Worm (Caenorhabditis elegans) whole organism, young adult: Measurements from ENCODE around the gene srlf-11.

ENCODE experiments used
- B0019.2 ChIP-seq: fragments of 200-800 bp; sonication (Bioruptor generic); conservative IDR thresholded peaks from 2 replicates; pipeline ENCODE4 v1.3.6; 2022; ENCODE audit warnings: missing genetic modification reagents, missing genetic modification characterization, missing compliant biosample characterization
- B0035.1 ChIP-seq: sonication (generic microtip); optimal IDR thresholded peaks from 2 replicates; lab custom pipeline; 2016; ENCODE audit warnings: missing genetic modification characterization, mild to moderate bottlenecking, missing compliant biosample characterization, missing genotype, missing genetic modification reagents
- F22D6.2 ChIP-seq: sonication (generic microtip); optimal IDR thresholded peaks from 2 replicates; lab custom pipeline; 2016; ENCODE audit warnings: mild to moderate bottlenecking, missing genetic modification characterization, missing compliant biosample characterization
- F23B12.7 ChIP-seq: sonication (generic microtip); optimal IDR thresholded peaks from 2 replicates; lab custom pipeline; 2017; ENCODE audit warnings: missing genetic modification characterization, mild to moderate bottlenecking, missing compliant biosample characterization, antibody characterized with exemption, moderate library complexity; ENCODE audit not compliant: insufficient read depth
- F37B4.10 ChIP-seq: fragments of 200-800 bp; sonication (Bioruptor generic); IDR thresholded peaks from 2 replicates; pipeline ENCODE4 v1.3.6; 2022; ENCODE audit warnings: missing genetic modification characterization, missing compliant biosample characterization
- K12H6.12 ChIP-seq: fragments of 200-800 bp; sonication (Bioruptor generic); optimal IDR thresholded peaks from 2 replicates; lab custom pipeline; 2018; ENCODE audit warnings: mild to moderate bottlenecking, missing genetic modification characterization, missing compliant biosample characterization
- T26A5.8 ChIP-seq: sonication (generic microtip); optimal IDR thresholded peaks from 2 replicates; lab custom pipeline; 2016; ENCODE audit warnings: missing genetic modification characterization, missing compliant biosample characterization
- Y67H2A.10 ChIP-seq: fragments of 200-800 bp; sonication (Bioruptor generic); conservative IDR thresholded peaks from 2 replicates; pipeline ENCODE4 v1.3.6; 2022; ENCODE audit warnings: missing genetic modification reagents, missing genetic modification characterization, missing compliant biosample characterization
- ZK185.1 ChIP-seq: sonication (generic microtip); optimal IDR thresholded peaks from 2 replicates; lab custom pipeline; 2016; ENCODE audit warnings: mild to moderate bottlenecking, missing genetic modification characterization, missing compliant biosample characterization; ENCODE audit not compliant: poor library complexity, severe bottlenecking
- aptf-2 ChIP-seq: fragments of 200-800 bp; sonication (Bioruptor generic); conservative IDR thresholded peaks from 2 replicates; pipeline ENCODE4 v1.3.6; 2022; ENCODE audit warnings: missing genetic modification reagents, missing genetic modification characterization, missing compliant biosample characterization
- aptf-3 ChIP-seq: fragments of 200-800 bp; sonication (Bioruptor generic); IDR thresholded peaks from 2 replicates; pipeline ENCODE4 v1.3.6; 2022; ENCODE audit warnings: missing genetic modification characterization, missing compliant biosample characterization
- attf-5 ChIP-seq: fragments of 200-800 bp; sonication (Bioruptor generic); optimal IDR thresholded peaks from 2 replicates; lab custom pipeline; 2018; ENCODE audit warnings: mild to moderate bottlenecking, missing genetic modification characterization, missing compliant biosample characterization
- bed-1 ChIP-seq: fragments of 200-800 bp; sonication (Bioruptor generic); IDR thresholded peaks from 2 replicates; pipeline ENCODE4 v1.3.6; 2022; ENCODE audit warnings: missing genetic modification reagents, missing genetic modification characterization, missing compliant biosample characterization
- ccch-3 ChIP-seq: fragments of 200-800 bp; sonication (Bioruptor generic); optimal IDR thresholded peaks from 2 replicates; lab custom pipeline; 2018; ENCODE audit warnings: mild to moderate bottlenecking, missing genetic modification characterization, missing compliant biosample characterization
- ceh-58 ChIP-seq: fragments of 200-800 bp; sonication (Bioruptor generic); IDR thresholded peaks from 2 replicates; pipeline ENCODE4 v1.3.6; 2022; ENCODE audit warnings: missing genetic modification characterization, missing compliant biosample characterization
- ceh-91 ChIP-seq: fragments of 200-800 bp; sonication (Bioruptor generic); IDR thresholded peaks from 2 replicates; pipeline ENCODE4 v1.3.6; 2022; ENCODE audit warnings: missing genetic modification reagents, missing genetic modification characterization, missing compliant biosample characterization
- dox-1 ChIP-seq: fragments of 200-800 bp; sonication (Bioruptor generic); IDR thresholded peaks from 2 replicates; pipeline ENCODE4 v1.3.6; 2022; ENCODE audit warnings: missing genetic modification reagents, missing genetic modification characterization, missing compliant biosample characterization
- dpff-1 ChIP-seq: sonication (generic microtip); optimal IDR thresholded peaks from 2 replicates; lab custom pipeline; 2017; ENCODE audit warnings: mild to moderate bottlenecking, missing genetic modification characterization, missing compliant biosample characterization
- efl-1 ChIP-seq: fragments of 150-350 bp; optimal IDR thresholded peaks from 2 replicates; lab custom pipeline; 2014; ENCODE audit warnings: missing biosample characterization, missing genetic modification reagents, missing genetic modification characterization
- egl-18 ChIP-seq: fragments of 200-800 bp; sonication (Bioruptor generic); IDR thresholded peaks from 2 replicates; pipeline ENCODE4 v1.3.6; 2022; ENCODE audit warnings: missing genetic modification reagents, missing genetic modification characterization, missing compliant biosample characterization
- ekl-4 ChIP-seq: fragments of 200-800 bp; sonication (Bioruptor generic); IDR thresholded peaks from 2 replicates; pipeline ENCODE4 v1.3.6; 2022; ENCODE audit warnings: missing genetic modification reagents, missing genetic modification characterization, missing compliant biosample characterization
- gei-17 ChIP-seq: fragments of 200-800 bp; sonication (Bioruptor generic); optimal IDR thresholded peaks from 2 replicates; lab custom pipeline; 2018; ENCODE audit warnings: mild to moderate bottlenecking, missing genetic modification characterization, missing compliant biosample characterization
- hlh-26 ChIP-seq: fragments of 200-800 bp; sonication (Bioruptor generic); conservative IDR thresholded peaks from 2 replicates; pipeline ENCODE4 v1.3.6; 2022; ENCODE audit warnings: missing genetic modification reagents, missing genetic modification characterization, missing compliant biosample characterization
- hmg-1.2 ChIP-seq: fragments of 200-800 bp; sonication (Bioruptor generic); IDR thresholded peaks from 2 replicates; pipeline ENCODE4 v1.3.6; 2022; ENCODE audit warnings: missing genetic modification reagents, missing genetic modification characterization, missing compliant biosample characterization
- hmg-20 ChIP-seq: fragments of 200-800 bp; sonication (Bioruptor generic); IDR thresholded peaks from 2 replicates; pipeline ENCODE4 v1.3.6; 2022; ENCODE audit warnings: missing genetic modification reagents, missing genetic modification characterization, missing compliant biosample characterization
- lin-26 ChIP-seq: fragments of 200-800 bp; sonication (Bioruptor generic); IDR thresholded peaks from 2 replicates; pipeline ENCODE4 v1.3.6; 2022; ENCODE audit warnings: missing genetic modification reagents, missing genetic modification characterization, missing compliant biosample characterization
- lin-35 ChIP-seq, 3 experiments: fragments of 150-350 bp in 2 of 3; sonication (generic microtip) in 1 of 3; optimal IDR thresholded peaks; 2 replicates each; lab custom pipeline; 2014 to 2018; ENCODE audit warnings: missing biosample characterization in 3 of 3, missing genetic modification characterization in 3 of 3, missing genetic modification reagents in 3 of 3
- lin-40 ChIP-seq: sonication (generic microtip); optimal IDR thresholded peaks from 2 replicates; lab custom pipeline; 2016; ENCODE audit warnings: missing genetic modification characterization, mild to moderate bottlenecking, missing compliant biosample characterization, missing genotype, missing genetic modification reagents
- lin-54 ChIP-seq: fragments of 200-800 bp; sonication (Bioruptor generic); optimal IDR thresholded peaks from 2 replicates; lab custom pipeline; 2018; ENCODE audit warnings: mild to moderate bottlenecking, missing genetic modification characterization, missing compliant biosample characterization
- lsl-1 ChIP-seq: fragments of 200-800 bp; sonication (Bioruptor generic); optimal IDR thresholded peaks from 2 replicates; lab custom pipeline; 2018; ENCODE audit warnings: mild to moderate bottlenecking, missing genetic modification characterization, moderate library complexity, missing compliant biosample characterization
- madf-10 ChIP-seq: sonication (generic microtip); optimal IDR thresholded peaks from 2 replicates; lab custom pipeline; 2016; ENCODE audit warnings: mild to moderate bottlenecking, missing genetic modification characterization, missing compliant biosample characterization
- madf-6 ChIP-seq: fragments of 200-800 bp; sonication (Bioruptor generic); IDR thresholded peaks from 2 replicates; pipeline ENCODE4 v1.3.6; 2022; ENCODE audit warnings: missing genetic modification reagents, missing genetic modification characterization, missing compliant biosample characterization
- madf-8 ChIP-seq: fragments of 200-800 bp; sonication (Bioruptor generic); conservative IDR thresholded peaks from 2 replicates; pipeline ENCODE4 v1.3.6; 2022; ENCODE audit warnings: missing genetic modification reagents, missing genetic modification characterization, missing compliant biosample characterization
- mcd-1 ChIP-seq: fragments of 200-800 bp; sonication (Bioruptor generic); IDR thresholded peaks from 2 replicates; pipeline ENCODE4 v1.3.6; 2022; ENCODE audit warnings: missing genetic modification reagents, missing genetic modification characterization, missing compliant biosample characterization
- mel-28 ChIP-seq: sonication (generic microtip); optimal IDR thresholded peaks from 2 replicates; lab custom pipeline; 2016; ENCODE audit warnings: borderline replicate concordance, mild to moderate bottlenecking, missing genetic modification characterization, missing compliant biosample characterization
- mxl-1 ChIP-seq: sonication (generic microtip); optimal IDR thresholded peaks from 2 replicates; lab custom pipeline; 2016; ENCODE audit warnings: missing genetic modification characterization, missing compliant biosample characterization
- nfyb-1 ChIP-seq: fragments of 200-800 bp; sonication (Bioruptor generic); IDR thresholded peaks from 2 replicates; pipeline ENCODE4 v1.3.6; 2022; ENCODE audit warnings: missing genetic modification reagents, missing genetic modification characterization, missing compliant biosample characterization
- nhr-80 ChIP-seq: sonication (generic microtip); optimal IDR thresholded peaks from 2 replicates; lab custom pipeline; 2016; ENCODE audit warnings: missing genetic modification characterization, missing compliant biosample characterization
- pha-4 ChIP-seq: fragments of 150-350 bp; sonication (generic microtip); optimal IDR thresholded peaks from 2 replicates; lab custom pipeline; 2014; ENCODE audit warnings: missing biosample characterization, missing genetic modification reagents, missing genetic modification characterization
- sdz-38 ChIP-seq: sonication (generic microtip); optimal IDR thresholded peaks from 2 replicates; lab custom pipeline; 2016; ENCODE audit warnings: missing genotype, missing genetic modification characterization, missing compliant biosample characterization
- snpc-3.4 ChIP-seq: sonication (generic microtip); optimal IDR thresholded peaks from 2 replicates; lab custom pipeline; 2017; ENCODE audit warnings: missing genetic modification characterization, mild to moderate bottlenecking, missing compliant biosample characterization, antibody characterized with exemption, moderate library complexity, missing genotype, missing genetic modification reagents
- snpc-4 ChIP-seq, 5 experiments: fragments of 150-350 bp in 1 of 5; sonication (generic microtip) in 4 of 5; optimal IDR thresholded peaks; 2 replicates each; lab custom pipeline; 2014 to 2018; ENCODE audit warnings: missing genetic modification characterization in 5 of 5, missing biosample characterization in 3 of 5, antibody characterized with exemption in 2 of 5, mild to moderate bottlenecking in 2 of 5, missing compliant biosample characterization in 2 of 5, missing genotype in 2 of 5, moderate library complexity in 2 of 5, missing genetic modification reagents in 1 of 5
- tbp1 ChIP-seq: fragments of 200-800 bp; sonication (Bioruptor generic); optimal IDR thresholded peaks from 2 replicates; lab custom pipeline; 2018; ENCODE audit warnings: mild to moderate bottlenecking, missing genetic modification characterization, missing compliant biosample characterization
- unc-130 ChIP-seq: sonication (generic microtip); optimal IDR thresholded peaks from 2 replicates; lab custom pipeline; 2016; ENCODE audit warnings: missing genetic modification reagents, missing genetic modification characterization, missing compliant biosample characterization
- zim-3 ChIP-seq: sonication (generic microtip); optimal IDR thresholded peaks from 2 replicates; lab custom pipeline; 2017; ENCODE audit warnings: mild to moderate bottlenecking, missing genetic modification characterization, moderate library complexity, missing compliant biosample characterization
- ztf-6 ChIP-seq: fragments of 200-800 bp; sonication (Bioruptor generic); IDR thresholded peaks from 2 replicates; pipeline ENCODE4 v1.3.6; 2022; ENCODE audit warnings: missing genetic modification reagents, missing genetic modification characterization, missing compliant biosample characterization

Gene srlf-11

DNA sequence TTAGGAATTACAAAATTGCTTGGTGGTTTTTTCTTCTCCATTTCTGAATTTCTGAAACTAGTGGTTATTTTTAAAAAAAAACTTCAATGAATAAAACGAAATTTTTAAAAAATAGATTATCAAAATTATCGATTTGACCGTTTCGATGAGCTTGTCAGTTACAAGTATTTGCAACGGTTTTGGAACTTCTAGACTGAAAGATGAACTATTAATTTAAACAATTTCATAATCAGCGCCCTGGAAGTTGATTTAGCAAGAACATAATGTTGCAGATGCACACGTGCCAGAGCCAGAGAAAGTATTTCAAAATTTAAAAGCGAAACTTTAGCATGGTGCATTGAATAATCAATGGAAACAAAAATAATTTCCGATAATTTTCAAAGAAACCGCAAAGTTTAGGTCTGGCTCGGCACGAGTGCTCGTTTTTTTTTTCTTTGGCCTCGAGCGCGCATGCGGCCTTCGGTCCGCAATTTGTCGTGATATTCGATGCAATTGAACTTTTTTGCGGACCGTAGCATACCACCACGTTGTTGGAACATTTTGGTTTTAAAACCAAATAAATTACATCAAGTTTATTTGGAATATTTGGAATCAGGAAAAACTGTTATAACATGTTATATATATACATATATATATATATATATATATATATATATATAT, 43.0 kb downstream of the srlf-11 start, which contains the start of gene T11G6.5:
Gene T11G6.5, minus strand, starts transcription at position 51 of the 660 bp plus-strand sequence.
- TF ChIP-seq B0019.2 (no peak), mcd-1 (GFP tag; lab: Robert Waterston, UW) (peak; percentile 24; the same call in 1 of the 2 replicates), aptf-3 (no peak), madf-10 (tag; lab: Kevin White, UChicago) (no peak), snpc-4 (GFP tag; optimal IDR thresholded peaks at IDR 0.05; lab: Kevin White, UChicago) (no peak), snpc-4 (tag; optimal IDR thresholded peaks at IDR 0.05; lab: Kevin White, UChicago) (peak in 1 of 4 experiments; percentile 13), ceh-91 (GFP tag; lab: Robert Waterston, UW) (no peak), lin-35 (GFP tag; optimal IDR thresholded peaks at IDR 0.05; lab: Kevin White, UChicago) (no peak), F23B12.7 (peak; percentile 44), hmg-20 (GFP tag; lab: Robert Waterston, UW) (no peak), egl-18 (no peak), lsl-1 (peak; percentile 50), hmg-1.2 (GFP tag; lab: Robert Waterston, UW) (peak; percentile 24; the same call in 1 of the 2 replicates), ekl-4 (GFP tag; lab: Robert Waterston, UW) (no peak), aptf-2 (no peak), dox-1 (GFP tag; lab: Robert Waterston, UW) (0 out of 2 replicates have a peak, but pooled peaks have one; percentile 28), attf-5 (GFP tag; lab: Kevin White, UChicago) (peak; percentile 47), nhr-80 (tag; lab: Kevin White, UChicago) (peak; percentile 1), mel-28 (tag; lab: Kevin White, UChicago) (no peak), mxl-1 (tag; lab: Kevin White, UChicago) (no peak), T26A5.8 (tag; lab: Kevin White, UChicago) (no peak)

ce11 chrIV:10842232-10842631, 43.6 kb downstream of the srlf-11 start:
- TF ChIP-seq F22D6.2 (tag; lab: Kevin White, UChicago): no peak
- no peak for TF ChIP-seq pha-4 (tag; lab: Kevin White, UChicago)
- TF ChIP-seq tbp1: no peak
- TF ChIP-seq F37B4.10 (GFP tag; lab: Robert Waterston, UW): no peak
- TF ChIP-seq ceh-58 (GFP tag; lab: Robert Waterston, UW): no peak
- TF ChIP-seq madf-8 (GFP tag; lab: Robert Waterston, UW): no peak; the same call in 1 of the 2 replicates
- peak; percentile 18; the same call in 1 of the 2 replicates for TF ChIP-seq nfyb-1 (GFP tag; lab: Robert Waterston, UW)
- no peak for TF ChIP-seq unc-130 (GFP tag; lab: Kevin White, UChicago)
- no peak for TF ChIP-seq ZK185.1 (tag; lab: Kevin White, UChicago)
- TF ChIP-seq hlh-26: no peak
- TF ChIP-seq dpff-1: no peak
- TF ChIP-seq ztf-6: no peak
- peak; percentile 57 for TF ChIP-seq lsl-1
- TF ChIP-seq zim-3 (tag; lab: Kevin White, UChicago): no peak
- no peak for TF ChIP-seq Y67H2A.10
- TF ChIP-seq efl-1 (GFP tag; lab: Kevin White, UChicago): no peak
- no peak for TF ChIP-seq snpc-3.4 (tag; lab: Kevin White, UChicago)
- peak; percentile 69 for TF ChIP-seq madf-6 (GFP tag; lab: Robert Waterston, UW)
- no peak for TF ChIP-seq snpc-4 (GFP tag; optimal IDR thresholded peaks at IDR 0.05; lab: Kevin White, UChicago)
- no peak for TF ChIP-seq snpc-4 (tag; optimal IDR thresholded peaks at IDR 0.05; lab: Kevin White, UChicago)
- no peak for TF ChIP-seq K12H6.12 (tag; lab: Kevin White, UChicago)
- no peak for TF ChIP-seq lin-26 (GFP tag; lab: Robert Waterston, UW)
- TF ChIP-seq lin-54 (GFP tag; lab: Kevin White, UChicago): no peak
- TF ChIP-seq lin-40 (tag; lab: Kevin White, UChicago): no peak
- TF ChIP-seq sdz-38 (tag; lab: Kevin White, UChicago): no peak
- TF ChIP-seq gei-17 (GFP tag; lab: Kevin White, UChicago): no peak
- TF ChIP-seq bed-1 (GFP tag; lab: Robert Waterston, UW): no peak
- TF ChIP-seq ccch-3 (GFP tag; lab: Kevin White, UChicago): no peak
- TF ChIP-seq B0035.1: no peak
- no peak for TF ChIP-seq aptf-3
- TF ChIP-seq mcd-1 (GFP tag; lab: Robert Waterston, UW): no peak
